Worm (Caenorhabditis elegans) whole organism, early embryonic: Measurements from ENCODE around the gene ZK792.5.

Experiments
- ama-1 ChIP-seq: fragments of 150-350 bp; optimal IDR thresholded peaks from 2 replicates; lab custom pipeline; 2014
- pes-1 ChIP-seq: fragments of 200-800 bp; sonication (Bioruptor generic); IDR thresholded peaks from 2 replicates; pipeline ENCODE4 v1.3.6; 2022; ENCODE audit warnings: missing genetic modification reagents, missing genetic modification characterization, missing compliant biosample characterization
- tra-4 ChIP-seq: sonication (generic microtip); optimal IDR thresholded peaks from 2 replicates; lab custom pipeline; 2017; ENCODE audit warnings: missing genetic modification characterization, missing compliant biosample characterization

- TF ChIP-seq tra-4 (tag; lab: Kevin White, UChicago) = no peak
- no peak for TF ChIP-seq pes-1
- TF ChIP-seq ama-1 (lab: Kevin White, UChicago) = no peak
Measured at ce11 chrIV:11688018-11688417, at the start of gene ZK792.5.
